Worm (Caenorhabditis elegans): ENCODE measurements around the gene T19B10.2.
"Not testable (repeated sequence)": the region's sequence is repeated elsewhere in the genome, so short reads cannot be mapped to it uniquely, and the experiment has no call there.

DNA sequence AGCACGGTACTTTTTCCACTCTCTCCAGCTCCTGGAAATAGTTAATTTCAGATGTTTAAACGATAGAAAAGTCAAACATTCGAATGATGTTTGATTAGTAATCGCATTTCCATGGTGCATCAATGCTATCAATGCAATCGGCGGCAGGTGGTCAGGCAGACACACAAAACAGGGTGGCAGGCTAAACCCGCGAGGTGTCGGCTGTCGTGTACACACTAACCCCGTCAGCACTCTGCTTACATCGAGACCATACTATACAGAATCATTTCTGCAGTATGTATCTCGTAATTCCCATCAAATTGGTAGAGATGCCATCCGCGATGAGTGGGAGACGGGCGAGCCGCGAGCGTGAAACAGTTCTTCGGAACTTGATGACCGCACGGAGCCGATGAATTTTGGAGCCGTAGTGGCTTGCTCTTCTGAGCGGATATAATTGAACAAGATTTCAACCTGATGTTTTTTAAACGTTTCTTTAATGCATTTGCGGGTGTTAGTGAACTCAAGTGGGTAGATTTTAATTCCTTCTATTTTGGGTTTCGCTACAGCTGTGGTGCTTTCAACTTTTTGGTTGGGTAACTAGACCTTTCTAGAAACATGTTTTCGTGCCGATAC, 44.3 kb upstream of the T19B10.2 start:
- not testable (repeated sequence) for TF ChIP-seq nhr-12, lin-13, nhr-76, unc-39, pha-4, nhr-28, ztf-11, lsy-2 (tag; optimal IDR thresholded peaks at IDR 0.05)

All from whole organism, mixed stage, embryonic.